Fruit fly (Drosophila melanogaster) whole organism, larva: ENCODE results near the gene CG10184.

Experiments used
- noc ChIP-seq: fragments of 200-800 bp; sonication (Bioruptor generic); optimal IDR thresholded peaks from 3 replicates; lab custom pipeline; 2019; ENCODE audit warnings: missing biosample characterization, mild to moderate bottlenecking, missing genetic modification characterization, moderate library complexity

CG10184 gene

dm6 chr3R:23589719-23590118 lies 15.6 kb downstream of the CG10184 start, which contains the start of gene CG10182:
CG10182 (minus strand) TSS chr3R:23589819.
- TF ChIP-seq noc (tag; lab: Kevin White, UChicago) = no peak

- TF ChIP-seq noc (tag; lab: Kevin White, UChicago) = no peak
Observed at dm6 chr3R:23576618-23577017, 28.7 kb downstream of the CG10184 start.

dm6 chr3R:23569195-23569594 lies 36.1 kb downstream of the CG10184 start:
- no peak for TF ChIP-seq noc (tag; lab: Kevin White, UChicago)

- TF ChIP-seq noc (tag; lab: Kevin White, UChicago) = no peak
Observed at dm6 chr3R:23557244-23557643, 48.1 kb downstream of the CG10184 start, which contains the start of gene beat-IV. beat-IV (plus strand) TSS chr3R:23557412.

- TF ChIP-seq noc (tag; lab: Kevin White, UChicago) = no peak
Observed at dm6 chr3R:23556843-23557242, 48.5 kb downstream of the CG10184 start, which contains the start of gene CG10164. CG10164 (minus strand) TSS chr3R:23556943.
